Fruit fly (Drosophila melanogaster) whole organism, prepupa: ENCODE data around the gene Pdfr.

Experiments used
- CG3032 ChIP-seq: fragments of 200-800 bp; optimal IDR thresholded peaks from 2 replicates; lab custom pipeline; 2019; ENCODE audit warnings: missing biosample characterization, mild to moderate bottlenecking, missing genetic modification characterization, moderate library complexity
- CG3919 ChIP-seq: fragments of 200-800 bp; sonication (Bioruptor generic); optimal IDR thresholded peaks from 3 replicates; lab custom pipeline; 2016; ENCODE audit warnings: missing biosample characterization, missing genetic modification characterization
- CG7368 ChIP-seq: fragments of 200-800 bp; sonication (Bioruptor generic); optimal IDR thresholded peaks from 3 replicates; lab custom pipeline; 2016; ENCODE audit warnings: missing biosample characterization, missing genetic modification characterization
- CG8119 ChIP-seq: fragments of 200-800 bp; sonication (Bioruptor generic); IDR thresholded peaks from 3 replicates; pipeline ENCODE4 v1.3.6; 2022; ENCODE audit warnings: missing biosample characterization, missing genetic modification characterization
- Ets21C ChIP-seq: fragments of 200-800 bp; sonication (Bioruptor generic); optimal IDR thresholded peaks from 3 replicates; lab custom pipeline; 2016; ENCODE audit warnings: missing biosample characterization, missing genetic modification characterization
- Hr39 ChIP-seq: fragments of 200-800 bp; sonication (Bioruptor generic); optimal IDR thresholded peaks from 2 replicates; lab custom pipeline; 2016; ENCODE audit warnings: missing biosample characterization, missing genetic modification characterization
- Lpt ChIP-seq: fragments of 200-800 bp; sonication (Bioruptor generic); optimal IDR thresholded peaks from 3 replicates; lab custom pipeline; 2016; ENCODE audit warnings: missing biosample characterization, missing genetic modification characterization
- Sox102F ChIP-seq: fragments of 200-800 bp; sonication (Bioruptor generic); optimal IDR thresholded peaks from 2 replicates; lab custom pipeline; 2016; ENCODE audit warnings: missing biosample characterization, mild to moderate bottlenecking, missing genetic modification characterization
- Sox14 ChIP-seq: fragments of 200-800 bp; sonication (Bioruptor generic); optimal IDR thresholded peaks from 3 replicates; lab custom pipeline; 2016; ENCODE audit warnings: missing biosample characterization, missing genetic modification characterization
- eg ChIP-seq: fragments of 200-800 bp; sonication (Bioruptor generic); IDR thresholded peaks from 3 replicates; pipeline ENCODE4 v1.3.6; 2022; ENCODE audit warnings: missing biosample characterization, missing genetic modification characterization
- fd85E ChIP-seq: fragments of 200-800 bp; sonication (Bioruptor generic); optimal IDR thresholded peaks from 3 replicates; lab custom pipeline; 2016; ENCODE audit warnings: missing biosample characterization, missing genetic modification characterization
- lz ChIP-seq: fragments of 200-800 bp; sonication (Bioruptor generic); optimal IDR thresholded peaks from 3 replicates; lab custom pipeline; 2016; ENCODE audit warnings: missing biosample characterization, missing genetic modification characterization
- ss ChIP-seq, 2 experiments: fragments of 200-800 bp; sonication (Bioruptor generic); optimal IDR thresholded peaks; 2 replicates in 1 of 2; 3 replicates in 1 of 2; lab custom pipeline; 2017 to 2018; ENCODE audit warnings: mild to moderate bottlenecking in 2 of 2, missing biosample characterization in 2 of 2, missing genetic modification characterization in 2 of 2, moderate library complexity in 1 of 2
- svp ChIP-seq: fragments of 200-800 bp; sonication (Bioruptor generic); peaks from one replicate; lab custom pipeline; 2016; ENCODE audit warnings: missing biosample characterization, missing genetic modification characterization

- TF ChIP-seq eg (GFP tag; lab: Robert Waterston, UW) (no peak), svp (no peak), lz (GFP tag; lab: Kevin White, UChicago) (no peak), CG3919 (GFP tag; lab: Kevin White, UChicago) (no peak), CG8119 (GFP tag; lab: Robert Waterston, UW) (no peak), fd85E (GFP tag; lab: Kevin White, UChicago) (no peak), Sox14 (GFP tag; lab: Kevin White, UChicago) (no peak), Ets21C (no peak), Sox102F (GFP tag; lab: Kevin White, UChicago) (no peak), ss (GFP tag; optimal IDR thresholded peaks at IDR 0.05; lab: Kevin White, UChicago) (no peak), CG3032 (tag; lab: Kevin White, UChicago) (no peak), Hr39 (no peak), Lpt (GFP tag; lab: Kevin White, UChicago) (no peak), CG7368 (no peak)
Observed at dm6 chrX:2617417-2617816, 65.4 kb downstream of the Pdfr start.
